Fruit fly (Drosophila melanogaster) whole organism, embryonic: ENCODE data around the gene bbg.
A peak's percentile ranks its signal among the peaks of the same experiment; 100 is the strongest.

Experiments
- BEAF-32 ChIP-seq: fragments of 200-800 bp; sonication (Bioruptor generic); optimal IDR thresholded peaks from 3 replicates; lab custom pipeline; 2017; ENCODE audit warnings: missing biosample characterization, missing genetic modification characterization, mild to moderate bottlenecking, moderate library complexity, missing genetic modification reagents
- Bdp1 ChIP-seq: fragments of 200-800 bp; sonication (Bioruptor generic); optimal IDR thresholded peaks from 3 replicates; lab custom pipeline; 2016; ENCODE audit warnings: missing biosample characterization, missing genetic modification characterization
- CG11093 ChIP-seq: fragments of 200-800 bp; sonication (Bioruptor generic); IDR thresholded peaks from 3 replicates; pipeline ENCODE4 v1.3.6; 2022; ENCODE audit warnings: missing biosample characterization, missing genetic modification characterization
- CG12104 ChIP-seq: fragments of 200-800 bp; sonication (Bioruptor generic); optimal IDR thresholded peaks from 3 replicates; lab custom pipeline; 2016; ENCODE audit warnings: missing biosample characterization, missing genetic modification characterization
- CG12744 ChIP-seq: fragments of 200-800 bp; sonication (Bioruptor generic); optimal IDR thresholded peaks from 2 replicates; lab custom pipeline; 2016; ENCODE audit warnings: missing biosample characterization, missing genetic modification characterization
- CG14050 ChIP-seq: fragments of 200-800 bp; sonication (Bioruptor generic); IDR thresholded peaks from 3 replicates; pipeline ENCODE4 v1.3.6; 2022; ENCODE audit warnings: missing biosample characterization, missing genetic modification characterization
- CG14667 ChIP-seq: fragments of 200-800 bp; sonication (Bioruptor generic); IDR thresholded peaks from 2 replicates; pipeline ENCODE4 v1.3.6; 2022; ENCODE audit warnings: missing biosample characterization, missing genetic modification characterization
- CG14710 ChIP-seq: fragments of 200-800 bp; sonication (Bioruptor generic); optimal IDR thresholded peaks from 3 replicates; lab custom pipeline; 2019; ENCODE audit warnings: missing biosample characterization, mild to moderate bottlenecking, missing genetic modification characterization, moderate library complexity
- CG15601 ChIP-seq: fragments of 200-800 bp; sonication (Bioruptor generic); optimal IDR thresholded peaks from 3 replicates; lab custom pipeline; 2019; ENCODE audit warnings: missing biosample characterization, mild to moderate bottlenecking, missing genetic modification characterization, moderate library complexity
- CG16815 ChIP-seq: fragments of 200-800 bp; sonication (Bioruptor generic); optimal IDR thresholded peaks from 3 replicates; lab custom pipeline; 2017; ENCODE audit warnings: missing biosample characterization, mild to moderate bottlenecking, missing genetic modification characterization
- CG16863 ChIP-seq: fragments of 200-800 bp; sonication (Bioruptor generic); optimal IDR thresholded peaks from 3 replicates; lab custom pipeline; 2016; ENCODE audit warnings: missing biosample characterization, missing genetic modification characterization
- CG17328 ChIP-seq: fragments of 200-800 bp; sonication (Bioruptor generic); IDR thresholded peaks from 2 replicates; pipeline ENCODE4 v1.3.6; 2022; ENCODE audit warnings: missing biosample characterization, missing genetic modification characterization
- CG18262 ChIP-seq: fragments of 200-800 bp; optimal IDR thresholded peaks from 3 replicates; lab custom pipeline; 2019; ENCODE audit warnings: missing biosample characterization, mild to moderate bottlenecking, missing genetic modification characterization, moderate library complexity
- CG2129 ChIP-seq: fragments of 200-800 bp; sonication (Bioruptor generic); IDR thresholded peaks from 2 replicates; pipeline ENCODE4 v1.3.6; 2022; ENCODE audit warnings: missing biosample characterization, missing genetic modification characterization; ENCODE audit not compliant: partially characterized antibody
- CG2202 ChIP-seq: fragments of 200-800 bp; sonication (Bioruptor generic); optimal IDR thresholded peaks from 2 replicates; lab custom pipeline; 2018; ENCODE audit warnings: missing biosample characterization, mild to moderate bottlenecking, missing genetic modification characterization
- CG2678 ChIP-seq: fragments of 200-800 bp; sonication (Bioruptor generic); optimal IDR thresholded peaks from 3 replicates; lab custom pipeline; 2019; ENCODE audit warnings: missing biosample characterization, mild to moderate bottlenecking, missing genetic modification characterization, moderate library complexity
- CG32767 ChIP-seq: fragments of 200-800 bp; sonication (Bioruptor generic); IDR thresholded peaks from 2 replicates; pipeline ENCODE4 v1.3.6; 2022; ENCODE audit warnings: missing biosample characterization, missing genetic modification characterization
- CG32772 ChIP-seq: fragments of 200-800 bp; sonication (Bioruptor generic); IDR thresholded peaks from 2 replicates; pipeline ENCODE4 v1.3.6; 2022; ENCODE audit warnings: missing biosample characterization, missing genetic modification characterization
- CG3281 ChIP-seq: fragments of 200-800 bp; sonication (Bioruptor generic); optimal IDR thresholded peaks from 3 replicates; lab custom pipeline; 2017; ENCODE audit warnings: missing biosample characterization, mild to moderate bottlenecking, missing genetic modification characterization
- CG33213 ChIP-seq: fragments of 200-800 bp; sonication (Bioruptor generic); optimal IDR thresholded peaks from 3 replicates; lab custom pipeline; 2016; ENCODE audit warnings: missing biosample characterization, missing genetic modification characterization
- CG3838 ChIP-seq: fragments of 200-800 bp; sonication (Bioruptor generic); optimal IDR thresholded peaks from 3 replicates; lab custom pipeline; 2016; ENCODE audit warnings: missing biosample characterization, missing genetic modification characterization
- CG7357 ChIP-seq: fragments of 200-800 bp; sonication (Bioruptor generic); IDR thresholded peaks from 3 replicates; pipeline ENCODE4 v1.3.6; 2022; ENCODE audit warnings: missing biosample characterization, missing genetic modification characterization
- CG8290 ChIP-seq, 3 experiments: fragments of 200-800 bp; sonication (Bioruptor generic); optimal IDR thresholded peaks; 2 replicates each; lab custom pipeline; 2016 to 2019; ENCODE audit warnings: missing biosample characterization in 3 of 3, missing genetic modification characterization in 3 of 3, mild to moderate bottlenecking in 2 of 3, moderate library complexity in 1 of 3
- CG8388 ChIP-seq: fragments of 200-800 bp; sonication (Bioruptor generic); optimal IDR thresholded peaks from 2 replicates; lab custom pipeline; 2019; ENCODE audit warnings: missing biosample characterization, mild to moderate bottlenecking, missing genetic modification characterization, moderate library complexity
- CG9797 ChIP-seq: fragments of 200-800 bp; sonication (Bioruptor generic); optimal IDR thresholded peaks from 3 replicates; lab custom pipeline; 2018; ENCODE audit warnings: missing biosample characterization, mild to moderate bottlenecking, missing genetic modification characterization
- CG9817 ChIP-seq: fragments of 200-800 bp; sonication (Bioruptor generic); optimal IDR thresholded peaks from 2 replicates; lab custom pipeline; 2018; ENCODE audit warnings: missing biosample characterization, mild to moderate bottlenecking, missing genetic modification characterization, moderate library complexity
- CoRest ChIP-seq: fragments of 200-800 bp; sonication (Bioruptor generic); optimal IDR thresholded peaks from 3 replicates; lab custom pipeline; 2018; ENCODE audit warnings: missing biosample characterization, mild to moderate bottlenecking, missing genetic modification characterization, moderate library complexity
- D ChIP-seq, 2 experiments: fragments of 200-800 bp in 1 of 2; fragments of >200 bp in 1 of 2; sonication (Bioruptor generic) in 1 of 2; optimal IDR thresholded peaks; 2 replicates in 1 of 2; 3 replicates in 1 of 2; lab custom pipeline; 2017; ENCODE audit warnings: mild to moderate bottlenecking in 1 of 2, missing biosample characterization in 1 of 2, missing genetic modification characterization in 1 of 2, missing genetic modification reagents in 1 of 2
- Eip74EF ChIP-seq, 2 experiments: fragments of 200-800 bp in 1 of 2; fragments of >200 bp in 1 of 2; sonication (Bioruptor generic) in 1 of 2; optimal IDR thresholded peaks; 2 replicates each; lab custom pipeline; 2017 to 2019; ENCODE audit warnings: missing biosample characterization in 2 of 2, missing genetic modification characterization in 2 of 2, mild to moderate bottlenecking in 1 of 2, moderate library complexity in 1 of 2
- Kr ChIP-seq: fragments of 200-800 bp; sonication (Bioruptor generic); optimal IDR thresholded peaks from 2 replicates; lab custom pipeline; 2017; ENCODE audit warnings: missing biosample characterization, mild to moderate bottlenecking, missing genetic modification characterization
- MESR4 ChIP-seq: fragments of 200-800 bp; sonication (Bioruptor generic); optimal IDR thresholded peaks from 2 replicates; lab custom pipeline; 2018; ENCODE audit warnings: missing biosample characterization, mild to moderate bottlenecking, missing genetic modification characterization, moderate library complexity
- Nf-YA ChIP-seq: fragments of 200-800 bp; sonication (Bioruptor generic); IDR thresholded peaks from 2 replicates; pipeline ENCODE4 v1.3.6; 2022; ENCODE audit warnings: missing biosample characterization, missing genetic modification characterization
- PHDP ChIP-seq: fragments of 200-800 bp; sonication (Bioruptor generic); optimal IDR thresholded peaks from 3 replicates; lab custom pipeline; 2018; ENCODE audit warnings: missing biosample characterization, mild to moderate bottlenecking, missing genetic modification characterization, moderate library complexity
- Xrp1 ChIP-seq: fragments of 200-800 bp; sonication (Bioruptor generic); IDR thresholded peaks from 2 replicates; pipeline ENCODE4 v1.3.6; 2022; ENCODE audit warnings: missing biosample characterization, missing genetic modification characterization
- bsh ChIP-seq, 2 experiments: fragments of 200-800 bp; sonication (Bioruptor generic); optimal IDR thresholded peaks; 2 replicates each; lab custom pipeline; 2017 to 2018; ENCODE audit warnings: mild to moderate bottlenecking in 2 of 2, missing biosample characterization in 2 of 2, missing genetic modification characterization in 2 of 2, moderate library complexity in 1 of 2
- chn ChIP-seq: fragments of 200-800 bp; sonication (Bioruptor generic); optimal IDR thresholded peaks from 2 replicates; lab custom pipeline; 2016; ENCODE audit warnings: missing biosample characterization, missing genetic modification characterization
- crp ChIP-seq, 2 experiments: fragments of 200-800 bp; sonication (Bioruptor generic); optimal IDR thresholded peaks; 2 replicates in 1 of 2; 3 replicates in 1 of 2; lab custom pipeline; 2017; ENCODE audit warnings: missing biosample characterization in 2 of 2, missing genetic modification characterization in 2 of 2, mild to moderate bottlenecking in 1 of 2, moderate library complexity in 1 of 2
- gem ChIP-seq: fragments of 200-800 bp; sonication (Bioruptor generic); optimal IDR thresholded peaks from 2 replicates; lab custom pipeline; 2019; ENCODE audit warnings: missing biosample characterization, mild to moderate bottlenecking, missing genetic modification characterization, moderate library complexity
- hkb ChIP-seq, 2 experiments: fragments of 200-800 bp in 1 of 2; fragments of >200 bp in 1 of 2; sonication (Bioruptor generic) in 1 of 2; IDR thresholded peaks in 1 of 2; optimal IDR thresholded peaks in 1 of 2; 2 replicates each; pipeline versions ENCODE4 v1.3.6 to Lab custom; 2017 to 2022; ENCODE audit warnings: missing biosample characterization in 1 of 2, missing genetic modification characterization in 1 of 2
- org-1 ChIP-seq: fragments of 200-800 bp; sonication (Bioruptor generic); optimal IDR thresholded peaks from 2 replicates; lab custom pipeline; 2017; ENCODE audit warnings: missing biosample characterization, missing genetic modification characterization
- peb ChIP-seq: fragments of 200-800 bp; sonication (Bioruptor generic); IDR thresholded peaks from 2 replicates; pipeline ENCODE4 v1.3.6; 2022; ENCODE audit warnings: missing biosample characterization, missing genetic modification characterization
- pros ChIP-seq: fragments of 200-800 bp; sonication (Bioruptor generic); optimal IDR thresholded peaks from 3 replicates; lab custom pipeline; 2019; ENCODE audit warnings: missing biosample characterization, mild to moderate bottlenecking, missing genetic modification characterization, moderate library complexity
- ro ChIP-seq: fragments of 200-800 bp; sonication (Bioruptor generic); IDR thresholded peaks from 2 replicates; pipeline ENCODE4 v1.3.6; 2022; ENCODE audit warnings: missing biosample characterization, missing genetic modification characterization
- slbo ChIP-seq: fragments of 200-800 bp; sonication (Bioruptor generic); IDR thresholded peaks from 2 replicates; pipeline ENCODE4 v1.3.6; 2022; ENCODE audit warnings: missing biosample characterization, missing genetic modification characterization
- sob ChIP-seq: fragments of 200-800 bp; sonication (Bioruptor generic); IDR thresholded peaks from 2 replicates; pipeline ENCODE4 v1.3.6; 2022; ENCODE audit warnings: missing biosample characterization, missing genetic modification characterization
- trem ChIP-seq: fragments of 200-800 bp; optimal IDR thresholded peaks from 3 replicates; lab custom pipeline; 2019; ENCODE audit warnings: missing biosample characterization, mild to moderate bottlenecking, missing genetic modification characterization, moderate library complexity
- ttk ChIP-seq: fragments of 200-800 bp; sonication (Bioruptor generic); IDR thresholded peaks from 2 replicates; pipeline ENCODE4 v2.1.2; 2022; ENCODE audit warnings: missing biosample characterization, missing genetic modification characterization
- wdn ChIP-seq: fragments of 200-800 bp; sonication (Bioruptor generic); IDR thresholded peaks from 2 replicates; pipeline ENCODE4 v1.3.6; 2022; ENCODE audit warnings: missing biosample characterization, missing genetic modification characterization
- zfh1 ChIP-seq: fragments of 200-800 bp; sonication (Bioruptor generic); IDR thresholded peaks from 3 replicates; pipeline ENCODE4 v1.3.6; 2022; ENCODE audit warnings: missing biosample characterization, missing genetic modification characterization

bbg gene

dm6 chr3L:14366124-14366523 is 170.0 kb downstream of the bbg start (continued):
- TF ChIP-seq CG7357 (GFP tag; lab: Robert Waterston, UW) (no peak), CG11093 (GFP tag; lab: Robert Waterston, UW) (no peak), CG2678 (tag; lab: Kevin White, UChicago) (peak; percentile 67), hkb (optimal IDR thresholded peaks at IDR 0.05; lab: Kevin White, UChicago) (no peak), hkb (GFP tag; IDR thresholded peaks at IDR 0.05; lab: Robert Waterston, UW) (0 out of 2 replicates have a peak, but pooled peaks have one; percentile 56), zfh1 (GFP tag; lab: Robert Waterston, UW) (peak; percentile 71; the same call in 2 of the 3 replicates), CG16863 (GFP tag; lab: Kevin White, UChicago) (peak; percentile 32), CG17328 (GFP tag; lab: Robert Waterston, UW) (peak; percentile 30; the same call in 1 of the 2 replicates), CG14050 (GFP tag; lab: Robert Waterston, UW) (peak; percentile 48; the same call in 1 of the 3 replicates), CG18262 (tag; lab: Kevin White, UChicago) (peak; percentile 73), CG16815 (GFP tag; lab: Kevin White, UChicago) (no peak), CG8290 (GFP tag; optimal IDR thresholded peaks at IDR 0.05; lab: Kevin White, UChicago) (no peak), CG8290 (tag; optimal IDR thresholded peaks at IDR 0.05; lab: Kevin White, UChicago) (peak; percentile 44 to 84), D (optimal IDR thresholded peaks at IDR 0.05; lab: Kevin White, UChicago) (no peak), D (GFP tag; optimal IDR thresholded peaks at IDR 0.05; lab: Kevin White, UChicago) (peak; percentile 65), CG32772 (no peak), PHDP (tag; lab: Kevin White, UChicago) (peak; percentile 80), Nf-YA (GFP tag; lab: Robert Waterston, UW) (no peak), CG14710 (tag; lab: Kevin White, UChicago) (peak; percentile 69), gem (tag; lab: Kevin White, UChicago) (peak; percentile 56), MESR4 (GFP tag; lab: Kevin White, UChicago) (no peak), CG2129 (GFP tag; lab: Robert Waterston, UW) (no peak), CG9817 (tag; lab: Kevin White, UChicago) (peak; percentile 22), peb (GFP tag; lab: Robert Waterston, UW) (no peak), Bdp1 (no peak), org-1 (peak; percentile 59), CG8388 (GFP tag; lab: Kevin White, UChicago) (peak; percentile 49), CG3281 (GFP tag; lab: Kevin White, UChicago) (peak; percentile 48), BEAF-32 (GFP tag; lab: Kevin White, UChicago) (no peak), bsh (GFP tag; optimal IDR thresholded peaks at IDR 0.05; lab: Kevin White, UChicago) (peak in 1 of 2 experiments; percentile 71), CG14667 (GFP tag; lab: Robert Waterston, UW) (no peak), CoRest (peak; percentile 32), CG2202 (tag; lab: Kevin White, UChicago) (peak; percentile 87), Eip74EF (GFP tag; optimal IDR thresholded peaks at IDR 0.05; lab: Kevin White, UChicago) (peak in 1 of 2 experiments; percentile 70), CG12104 (GFP tag; lab: Kevin White, UChicago) (peak; percentile 32), slbo (GFP tag; lab: Robert Waterston, UW) (0 out of 2 replicates have a peak, but pooled peaks have one; percentile 10), CG15601 (tag; lab: Kevin White, UChicago) (peak; percentile 91), sob (no peak), chn (no peak), trem (tag; lab: Kevin White, UChicago) (peak; percentile 47), Xrp1 (GFP tag; lab: Robert Waterston, UW) (peak; percentile 67), crp (GFP tag; optimal IDR thresholded peaks at IDR 0.05; lab: Kevin White, UChicago) (peak in 1 of 2 experiments; percentile 10), ttk (GFP tag; lab: Robert Waterston, UW) (no peak), Kr (peak; percentile 92), CG3838 (GFP tag; lab: Kevin White, UChicago) (no peak), CG33213 (GFP tag; lab: Kevin White, UChicago) (peak; percentile 12), CG32767 (GFP tag; lab: Robert Waterston, UW) (no peak), CG9797 (no peak), ro (no peak), wdn (no peak), pros (GFP tag; lab: Kevin White, UChicago) (peak; percentile 38), CG12744 (no peak)
